Worm (Caenorhabditis elegans) whole organism, L4 larva: ENCODE results near the gene grd-13.

Source experiments
- T26A8.4 ChIP-seq: fragments of 200-800 bp; sonication (Bioruptor generic); IDR thresholded peaks from 2 replicates; pipeline ENCODE4 v1.3.6; 2022; ENCODE audit warnings: missing genetic modification characterization, missing compliant biosample characterization
- lin-15B ChIP-seq: fragments of 150-350 bp; sonication (generic microtip); optimal IDR thresholded peaks from 3 replicates; lab custom pipeline; 2014; ENCODE audit warnings: missing biosample characterization, missing genetic modification characterization
- nhr-237 ChIP-seq: sonication (generic microtip); optimal IDR thresholded peaks from 2 replicates; lab custom pipeline; 2017; ENCODE audit warnings: missing biosample characterization, missing genetic modification characterization
- nhr-28 ChIP-seq: fragments of 150-350 bp; optimal IDR thresholded peaks from 2 replicates; lab custom pipeline; 2014; ENCODE audit warnings: missing biosample characterization, missing genetic modification characterization
- pha-4 ChIP-seq, 2 experiments: fragments of 150-350 bp in 1 of 2; fragments of 200-800 bp in 1 of 2; sonication (Bioruptor generic) in 1 of 2; IDR thresholded peaks in 1 of 2; optimal IDR thresholded peaks in 1 of 2; 2 replicates each; pipeline versions ENCODE4 v1.3.6 to Lab custom; 2014 to 2022; ENCODE audit warnings: missing genetic modification characterization in 2 of 2, missing genetic modification reagents in 2 of 2, missing biosample characterization in 1 of 2, missing compliant biosample characterization in 1 of 2
- pqm-1 ChIP-seq: sonication (generic microtip); optimal IDR thresholded peaks from 2 replicates; lab custom pipeline; 2017; ENCODE audit warnings: missing biosample characterization, missing genetic modification characterization
- rbr-2 ChIP-seq: sonication (generic microtip); optimal IDR thresholded peaks from 2 replicates; lab custom pipeline; 2016; ENCODE audit warnings: missing genotype, missing genetic modification characterization, missing compliant biosample characterization
- zip-11 ChIP-seq: fragments of 200-800 bp; sonication (Bioruptor generic); IDR thresholded peaks from 2 replicates; pipeline ENCODE4 v1.3.6; 2022; ENCODE audit warnings: missing genetic modification characterization, missing compliant biosample characterization

ce11 chrIV:3453346-3453745 lies 15.2 kb downstream of the grd-13 start, which contains the start of gene srz-23:
- TF ChIP-seq nhr-237 (tag; lab: Kevin White, UChicago) (no peak), zip-11 (GFP tag; lab: Robert Waterston, UW) (no peak), lin-15B (no peak), T26A8.4 (no peak), nhr-28 (tag; lab: Kevin White, UChicago) (no peak), pqm-1 (tag; lab: Kevin White, UChicago) (no peak), rbr-2 (tag; lab: Kevin White, UChicago) (no peak), pha-4 (GFP tag; IDR thresholded peaks at IDR 0.05; lab: Robert Waterston, UW) (no peak), pha-4 (tag; optimal IDR thresholded peaks at IDR 0.05; lab: Kevin White, UChicago) (no peak)
